Fruit fly (Drosophila melanogaster): ENCODE data around the gene CG6761.

CG6761 gene

dm6 chr3L:9688674-9689073, 14.7 kb downstream of the CG6761 start:
- TF ChIP-seq disco-r (GFP tag; optimal IDR thresholded peaks at IDR 0.05) (no peak), sens (GFP tag) (peak; percentile 29)

dm6 chr3L:9687536-9687935, 15.9 kb downstream of the CG6761 start:
- TF ChIP-seq sug (tag; optimal IDR thresholded peaks at IDR 0.05) (peak; percentile 29), wdn (GFP tag; IDR thresholded peaks at IDR 0.05) (no peak), crol (GFP tag; IDR thresholded peaks at IDR 0.05) (peak; percentile 42; the same call in 1 of the 2 replicates), CTCF (GFP tag; optimal IDR thresholded peaks at IDR 0.05) (no peak), CG34376 (GFP tag; optimal IDR thresholded peaks at IDR 0.05) (peak; percentile 4)

- TF ChIP-seq CG10366 (GFP tag; IDR thresholded peaks at IDR 0.05): no peak
- TF ChIP-seq Hmr (GFP tag; optimal IDR thresholded peaks at IDR 0.05): no peak
- TF ChIP-seq CG5953 (GFP tag; IDR thresholded peaks at IDR 0.05): no peak
- no peak for TF ChIP-seq Asciz (GFP tag; optimal IDR thresholded peaks at IDR 0.05)
- TF ChIP-seq CG10321 (GFP tag; IDR thresholded peaks at IDR 0.05): no peak
- no peak for TF ChIP-seq CG10147 (GFP tag; optimal IDR thresholded peaks at IDR 0.05)
- TF ChIP-seq CG12299 (tag; optimal IDR thresholded peaks at IDR 0.05): no peak
- TF ChIP-seq twi (tag; optimal IDR thresholded peaks at IDR 0.05): no peak
- no peak for TF ChIP-seq MTF-1 (GFP tag; optimal IDR thresholded peaks at IDR 0.05; ENCODE audit: borderline replicate concordance)
- no peak for TF ChIP-seq crc (GFP tag; optimal IDR thresholded peaks at IDR 0.05)
- no peak for TF ChIP-seq CG5245 (GFP tag; optimal IDR thresholded peaks at IDR 0.05)
- no peak for TF ChIP-seq otp (GFP tag; IDR thresholded peaks at IDR 0.05)
- TF ChIP-seq Vsx1 (GFP tag; optimal IDR thresholded peaks at IDR 0.05): no peak
These were observed 18.5 kb downstream of the CG6761 start, which contains the start of gene CG16719 for dm6 chr3L:9684871-9685270. TSS of gene CG16719 (plus strand) at chr3L:9685171.

dm6 chr3L:9680968-9681367, 22.4 kb downstream of the CG6761 start, which contains the start of gene alphaTub67C:
TSS of gene alphaTub67C (plus strand) at chr3L:9681268.
- TF ChIP-seq CG9609 (GFP tag; optimal IDR thresholded peaks at IDR 0.05): no peak
- no peak for TF ChIP-seq H15 (GFP tag; IDR thresholded peaks at IDR 0.05)
- no peak for TF ChIP-seq aop (GFP tag; IDR thresholded peaks at IDR 0.05)
- TF ChIP-seq otp (GFP tag; IDR thresholded peaks at IDR 0.05): no peak

- TF ChIP-seq Hr3 (GFP tag; optimal IDR thresholded peaks at IDR 0.05): no peak
- TF ChIP-seq sim (GFP tag; IDR thresholded peaks at IDR 0.05): no peak
- TF ChIP-seq CG9876 (GFP tag; optimal IDR thresholded peaks at IDR 0.05): no peak
- TF ChIP-seq Asciz (GFP tag; optimal IDR thresholded peaks at IDR 0.05): no peak
- no peak for TF ChIP-seq knrl (GFP tag; IDR thresholded peaks at IDR 0.05; ENCODE audit: partially characterized antibody)
- no peak for TF ChIP-seq sima (GFP tag; optimal IDR thresholded peaks at IDR 0.05)
- TF ChIP-seq BtbVII (GFP tag; optimal IDR thresholded peaks at IDR 0.05): peak; percentile 33
- TF ChIP-seq cwo (GFP tag; optimal IDR thresholded peaks at IDR 0.05): no peak
- peak; percentile 9 for TF ChIP-seq CG10267 (tag; optimal IDR thresholded peaks at IDR 0.05)
- TF ChIP-seq CG8290 (GFP tag; optimal IDR thresholded peaks at IDR 0.05): no peak
- TF ChIP-seq CG8290 (tag; optimal IDR thresholded peaks at IDR 0.05): no peak
- no peak for TF ChIP-seq CG4854 (GFP tag; optimal IDR thresholded peaks at IDR 0.05)
- TF ChIP-seq mirr (GFP tag; optimal IDR thresholded peaks at IDR 0.05): peak; percentile 51
- no peak for TF ChIP-seq HLH54F (GFP tag; optimal IDR thresholded peaks at IDR 0.05)
- no peak for TF ChIP-seq Ptx1 (GFP tag; IDR thresholded peaks at IDR 0.05)
- no peak for TF ChIP-seq CG33213 (GFP tag; optimal IDR thresholded peaks at IDR 0.05)
- TF ChIP-seq CG14014 (GFP tag; IDR thresholded peaks at IDR 0.05): no peak
- TF ChIP-seq CG4707 (GFP tag; optimal IDR thresholded peaks at IDR 0.05): no peak
- peak; percentile 93 for TF ChIP-seq CG7928 (GFP tag; optimal IDR thresholded peaks at IDR 0.05)
- no peak for TF ChIP-seq CG1024 (GFP tag; IDR thresholded peaks at IDR 0.05)
- TF ChIP-seq CG34376 (GFP tag; optimal IDR thresholded peaks at IDR 0.05): peak; percentile 85
- TF ChIP-seq NFAT (GFP tag; IDR thresholded peaks at IDR 0.05): no peak
- peak; percentile 13 for TF ChIP-seq gro (GFP tag; optimal IDR thresholded peaks at IDR 0.05)
- TF ChIP-seq NK7.1 (GFP tag; optimal IDR thresholded peaks at IDR 0.05): no peak
- TF ChIP-seq Med (GFP tag): peak; percentile 32
- no peak for TF ChIP-seq CG8478 (optimal IDR thresholded peaks at IDR 0.05)
- TF ChIP-seq Fer2 (tag; optimal IDR thresholded peaks at IDR 0.05): no peak
These were observed 24.4 kb downstream of the CG6761 start, which contains the start of the genes fry and CG16717 for dm6 chr3L:9678994-9679393. TSS of gene fry (minus strand) at chr3L:9679103. TSS of gene CG16717 (plus strand) at chr3L:9679201.
